Worm (Caenorhabditis elegans): ENCODE results near the gene xnd-1.

DNA sequence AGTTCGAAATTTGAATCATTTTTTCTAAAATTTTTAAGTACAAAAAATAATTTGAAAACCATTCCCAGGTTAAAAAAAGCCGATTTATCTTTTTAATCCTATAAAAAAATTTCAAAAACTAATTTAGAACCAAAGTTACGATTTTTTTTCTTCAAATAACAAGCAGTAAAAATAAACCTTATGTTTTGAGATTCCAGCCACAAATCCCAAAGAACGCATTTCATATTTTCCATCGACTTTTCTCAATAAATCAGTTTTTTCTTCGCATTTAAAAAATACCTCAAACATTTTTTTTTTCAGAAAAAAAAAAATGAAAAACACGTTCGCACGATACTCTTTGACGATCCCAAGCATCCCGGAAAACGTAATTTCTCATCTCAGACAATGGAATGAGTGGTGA, 30.9 kb downstream of the xnd-1 start, which contains the start of gene ckk-1:
- no peak for TF ChIP-seq him-1 (tag; optimal IDR thresholded peaks at IDR 0.05)
- TF ChIP-seq dao-5 (tag; optimal IDR thresholded peaks at IDR 0.05) = no peak
- TF ChIP-seq W03F9.2 (tag; optimal IDR thresholded peaks at IDR 0.05) = no peak
